Fruit fly (Drosophila melanogaster): ENCODE measurements around the gene alph.

The alph gene

dm6 chr3R:29549945-29550344 lies 41.7 kb upstream of the alph start (continued):
- no peak for TF ChIP-seq CG3281 (GFP tag; optimal IDR thresholded peaks at IDR 0.05)
- TF ChIP-seq CG6765 (GFP tag; optimal IDR thresholded peaks at IDR 0.05) = no peak
- no peak for TF ChIP-seq ind (GFP tag; optimal IDR thresholded peaks at IDR 0.05)
- no peak for TF ChIP-seq insv (GFP tag; optimal IDR thresholded peaks at IDR 0.05)
- TF ChIP-seq dmrt11E (tag; optimal IDR thresholded peaks at IDR 0.05) = peak; percentile 68
- TF ChIP-seq CG6813 (GFP tag; optimal IDR thresholded peaks at IDR 0.05) = no peak
- TF ChIP-seq HmgZ (tag; optimal IDR thresholded peaks at IDR 0.05) = no peak
- TF ChIP-seq Tbp (GFP tag; optimal IDR thresholded peaks at IDR 0.05) = no peak
- no peak for TF ChIP-seq CG13624 (GFP tag; optimal IDR thresholded peaks at IDR 0.05)
- TF ChIP-seq tna (GFP tag; IDR thresholded peaks at IDR 0.05; ENCODE audit: partially characterized antibody) = no peak
- TF ChIP-seq Aef1 (GFP tag; IDR thresholded peaks at IDR 0.05) = no peak
- no peak for TF ChIP-seq pzg (GFP tag; optimal IDR thresholded peaks at IDR 0.05)
- no peak for TF ChIP-seq grau (tag; optimal IDR thresholded peaks at IDR 0.05)
- no peak for TF ChIP-seq CG2116 (GFP tag; optimal IDR thresholded peaks at IDR 0.05)
- no peak for TF ChIP-seq D (optimal IDR thresholded peaks at IDR 0.05)
- TF ChIP-seq D (GFP tag; optimal IDR thresholded peaks at IDR 0.05) = no peak
- TF ChIP-seq CG31388 (GFP tag; optimal IDR thresholded peaks at IDR 0.05) = no peak
- no peak for TF ChIP-seq CG6272 (GFP tag; IDR thresholded peaks at IDR 0.05)
- TF ChIP-seq BtbVII (GFP tag; optimal IDR thresholded peaks at IDR 0.05) = no peak
- no peak for TF ChIP-seq CG15073 (GFP tag; optimal IDR thresholded peaks at IDR 0.05)
- TF ChIP-seq Dek (tag; optimal IDR thresholded peaks at IDR 0.05) = no peak
- no peak for TF ChIP-seq gsb-n (tag; optimal IDR thresholded peaks at IDR 0.05)
- TF ChIP-seq CG15479 (GFP tag; optimal IDR thresholded peaks at IDR 0.05) = no peak
- peak; percentile 16 for TF ChIP-seq gem (tag; optimal IDR thresholded peaks at IDR 0.05)
- no peak for TF ChIP-seq BEAF-32 (GFP tag; optimal IDR thresholded peaks at IDR 0.05)
- TF ChIP-seq ken (GFP tag; IDR thresholded peaks at IDR 0.05) = no peak
- TF ChIP-seq CG3838 (GFP tag; optimal IDR thresholded peaks at IDR 0.05) = no peak
- TF ChIP-seq corto (GFP tag; optimal IDR thresholded peaks at IDR 0.05) = no peak
- TF ChIP-seq CG11085 (GFP tag; IDR thresholded peaks at IDR 0.05) = no peak
- peak; percentile 23; the same call in 2 of the 3 replicates for TF ChIP-seq row (GFP tag; IDR thresholded peaks at IDR 0.05)
- TF ChIP-seq CG4424 (GFP tag; optimal IDR thresholded peaks at IDR 0.05) = peak; percentile 19
- no peak for TF ChIP-seq Mes4 (GFP tag; optimal IDR thresholded peaks at IDR 0.05)
- TF ChIP-seq crp (GFP tag; optimal IDR thresholded peaks at IDR 0.05) = no peak
- no peak for TF ChIP-seq Rx (GFP tag; IDR thresholded peaks at IDR 0.05)
- TF ChIP-seq sug (tag; optimal IDR thresholded peaks at IDR 0.05) = no peak
- no peak for TF ChIP-seq knrl (GFP tag; IDR thresholded peaks at IDR 0.05; ENCODE audit: partially characterized antibody)
- TF ChIP-seq Atf6 (GFP tag; IDR thresholded peaks at IDR 0.05) = no peak
- no peak for TF ChIP-seq Camta (GFP tag; optimal IDR thresholded peaks at IDR 0.05)
- TF ChIP-seq Rfx (GFP tag; IDR thresholded peaks at IDR 0.05) = no peak
- no peak for TF ChIP-seq gce (GFP tag; IDR thresholded peaks at IDR 0.05)
- no peak for TF ChIP-seq CG7963 (GFP tag; IDR thresholded peaks at IDR 0.05; ENCODE audit: partially characterized antibody)
- no peak for TF ChIP-seq Poxn (GFP tag; IDR thresholded peaks at IDR 0.05)
- TF ChIP-seq chinmo (GFP tag; IDR thresholded peaks at IDR 0.05; ENCODE audit: partially characterized antibody) = no peak
- TF ChIP-seq ase (GFP tag; IDR thresholded peaks at IDR 0.05) = no peak
- TF ChIP-seq CG1792 (GFP tag; optimal IDR thresholded peaks at IDR 0.05) = no peak
- TF ChIP-seq abd-A (tag; optimal IDR thresholded peaks at IDR 0.05) = no peak
- TF ChIP-seq CG1529 (GFP tag; optimal IDR thresholded peaks at IDR 0.05) = no peak
- peak; percentile 27 for TF ChIP-seq phol (tag; optimal IDR thresholded peaks at IDR 0.05)
- no peak for TF ChIP-seq kah (GFP tag; optimal IDR thresholded peaks at IDR 0.05)
- TF ChIP-seq CG10543 (GFP tag; optimal IDR thresholded peaks at IDR 0.05) = no peak
- TF ChIP-seq hbn (GFP tag; IDR thresholded peaks at IDR 0.05; ENCODE audit: partially characterized antibody) = no peak

All from whole organism, embryonic.